Worm (Caenorhabditis elegans) whole organism, mixed stage, embryonic: ENCODE measurements around the gene F43E2.6.

Experiments
- flh-1 ChIP-seq: fragments of 200-800 bp; sonication (Bioruptor generic); optimal IDR thresholded peaks from 2 replicates; lab custom pipeline; 2018; ENCODE audit warnings: mild to moderate bottlenecking, missing genetic modification characterization, moderate library complexity, missing compliant biosample characterization
- lin-13 ChIP-seq: fragments of 150-350 bp; optimal IDR thresholded peaks from 2 replicates; lab custom pipeline; 2014; ENCODE audit warnings: missing biosample characterization, missing genetic modification characterization
- mep-1 ChIP-seq: fragments of 150-350 bp; optimal IDR thresholded peaks from 2 replicates; lab custom pipeline; 2017; ENCODE audit warnings: missing biosample characterization, missing genetic modification reagents, missing genetic modification characterization, inconsistent platforms
- nhr-237 ChIP-seq: fragments of 150-350 bp; optimal IDR thresholded peaks from 2 replicates; lab custom pipeline; 2014; ENCODE audit warnings: missing biosample characterization, missing genetic modification characterization
- pha-4 ChIP-seq: fragments of 150-350 bp; optimal IDR thresholded peaks from 2 replicates; lab custom pipeline; 2018; ENCODE audit warnings: missing biosample characterization, missing genetic modification reagents, missing genetic modification characterization
- unc-62 ChIP-seq: fragments of 150-350 bp; optimal IDR thresholded peaks from 2 replicates; lab custom pipeline; 2014; ENCODE audit warnings: missing biosample characterization, missing genetic modification reagents, missing genetic modification characterization
- ztf-11 ChIP-seq: fragments of 150-350 bp; optimal IDR thresholded peaks from 2 replicates; lab custom pipeline; 2014; ENCODE audit warnings: missing biosample characterization, missing genetic modification characterization

DNA sequence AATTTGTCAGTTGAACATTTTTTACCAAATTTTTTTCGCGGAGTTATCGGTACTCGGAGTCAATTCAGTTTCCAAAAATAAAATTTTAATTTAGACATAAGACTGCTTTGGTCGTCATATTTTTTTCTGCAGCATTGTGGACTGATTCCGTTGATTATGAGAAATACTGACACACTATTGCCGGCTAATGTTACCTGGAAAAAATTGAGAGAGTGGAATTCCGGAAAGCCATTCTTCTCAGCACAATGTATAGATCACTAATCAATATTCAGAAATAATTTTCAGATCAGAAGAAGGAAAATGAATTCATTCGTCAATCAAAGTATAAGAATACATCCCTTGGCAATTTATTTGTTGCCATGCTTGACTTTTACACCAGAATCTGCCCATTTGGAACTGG is 10.4 kb upstream of the F43E2.6 start, which contains the start of gene C07D10.6:
- TF ChIP-seq nhr-237 (tag; lab: Kevin White, UChicago) (no peak), ztf-11 (tag; lab: Kevin White, UChicago) (no peak), unc-62 (GFP tag; lab: Kevin White, UChicago) (no peak), flh-1 (GFP tag; lab: Kevin White, UChicago) (no peak), pha-4 (tag; lab: Kevin White, UChicago) (no peak), lin-13 (tag; lab: Kevin White, UChicago) (no peak), mep-1 (tag; lab: Kevin White, UChicago) (no peak)
